Worm (Caenorhabditis elegans): ENCODE data around the gene C04E6.13.

DNA sequence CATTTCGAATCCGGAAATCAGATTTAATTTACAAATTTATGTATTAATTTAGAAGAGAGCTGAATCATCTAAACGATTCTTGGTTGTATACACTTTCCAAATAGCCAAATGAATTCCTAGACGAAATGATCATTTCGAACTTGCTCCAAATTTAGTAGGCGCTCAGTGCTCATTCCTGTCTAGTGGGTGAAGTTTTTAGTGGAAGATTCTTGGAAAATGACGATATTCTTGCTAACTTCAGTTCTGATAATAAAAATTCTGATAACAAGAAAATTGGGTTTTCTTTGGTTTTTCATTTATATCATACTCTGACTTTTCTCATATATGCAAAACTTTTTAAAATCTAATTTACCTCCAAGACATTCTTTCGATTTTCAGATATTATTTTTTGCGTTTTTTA, 9.2 kb downstream of the C04E6.13 start:
- TF ChIP-seq pha-4 (tag; optimal IDR thresholded peaks at IDR 0.05) (no peak), sptf-1 (tag; optimal IDR thresholded peaks at IDR 0.05) (no peak)
